Worm (Caenorhabditis elegans) whole organism, mixed stage, embryonic: ENCODE measurements around the gene F21D5.4.

Experiments
- ceh-83 ChIP-seq: fragments of 200-800 bp; sonication (Bioruptor generic); optimal IDR thresholded peaks from 2 replicates; lab custom pipeline; 2018; ENCODE audit warnings: mild to moderate bottlenecking, missing genetic modification characterization, missing compliant biosample characterization
- ces-1 ChIP-seq: fragments of 150-350 bp; optimal IDR thresholded peaks from 2 replicates; lab custom pipeline; 2014; ENCODE audit warnings: missing biosample characterization, missing genetic modification reagents, missing genetic modification characterization
- elt-3 ChIP-seq: fragments of 150-350 bp; optimal IDR thresholded peaks from 2 replicates; lab custom pipeline; 2014; ENCODE audit warnings: missing biosample characterization, missing genetic modification characterization
- lsy-2 ChIP-seq: fragments of 150-350 bp; optimal IDR thresholded peaks from 2 replicates; lab custom pipeline; 2014; ENCODE audit warnings: missing biosample characterization, missing genetic modification characterization
- mep-1 ChIP-seq: fragments of 150-350 bp; optimal IDR thresholded peaks from 2 replicates; lab custom pipeline; 2017; ENCODE audit warnings: missing biosample characterization, missing genetic modification reagents, missing genetic modification characterization, inconsistent platforms
- nhr-12 ChIP-seq: fragments of 150-350 bp; optimal IDR thresholded peaks from 2 replicates; lab custom pipeline; 2014; ENCODE audit warnings: missing biosample characterization, missing genetic modification characterization
- nhr-2 ChIP-seq: fragments of 150-350 bp; optimal IDR thresholded peaks from 2 replicates; lab custom pipeline; 2014; ENCODE audit warnings: missing biosample characterization, missing genetic modification characterization
- nhr-237 ChIP-seq: fragments of 150-350 bp; optimal IDR thresholded peaks from 2 replicates; lab custom pipeline; 2014; ENCODE audit warnings: missing biosample characterization, missing genetic modification characterization
- nhr-28 ChIP-seq: fragments of 150-350 bp; optimal IDR thresholded peaks from 2 replicates; lab custom pipeline; 2014; ENCODE audit warnings: missing biosample characterization, missing genetic modification characterization
- pha-4 ChIP-seq: fragments of 150-350 bp; optimal IDR thresholded peaks from 2 replicates; lab custom pipeline; 2018; ENCODE audit warnings: missing biosample characterization, missing genetic modification reagents, missing genetic modification characterization
- sptf-1 ChIP-seq: sonication (generic microtip); optimal IDR thresholded peaks from 2 replicates; lab custom pipeline; 2017; ENCODE audit warnings: mild to moderate bottlenecking, missing genetic modification characterization, moderate library complexity, missing compliant biosample characterization
- unc-39 ChIP-seq: fragments of 150-350 bp; optimal IDR thresholded peaks from 2 replicates; lab custom pipeline; 2014; ENCODE audit warnings: missing biosample characterization, missing genetic modification characterization
- unc-62 ChIP-seq: fragments of 150-350 bp; optimal IDR thresholded peaks from 2 replicates; lab custom pipeline; 2014; ENCODE audit warnings: missing biosample characterization, missing genetic modification reagents, missing genetic modification characterization
- ztf-11 ChIP-seq: fragments of 150-350 bp; optimal IDR thresholded peaks from 2 replicates; lab custom pipeline; 2014; ENCODE audit warnings: missing biosample characterization, missing genetic modification characterization

ce11 chrIV:8784855-8785327 lies 47.0 kb downstream of the F21D5.4 start, which contains the start of gene C33D9.13:
- TF ChIP-seq elt-3 (tag; lab: Kevin White, UChicago) (no peak), nhr-237 (tag; lab: Kevin White, UChicago) (no peak), nhr-12 (no peak), unc-62 (GFP tag; lab: Kevin White, UChicago) (no peak), ces-1 (peak; percentile 29), sptf-1 (no peak), unc-39 (tag; lab: Kevin White, UChicago) (no peak), mep-1 (tag; lab: Kevin White, UChicago) (no peak), nhr-28 (tag; lab: Kevin White, UChicago) (no peak), nhr-2 (tag; lab: Kevin White, UChicago) (no peak), pha-4 (tag; lab: Kevin White, UChicago) (no peak), ceh-83 (GFP tag; lab: Kevin White, UChicago) (no peak), ztf-11 (tag; lab: Kevin White, UChicago) (no peak), lsy-2 (no peak)
